Worm (Caenorhabditis elegans) whole organism, early embryonic: ENCODE measurements around the gene srj-4.

ENCODE experiments used
- B0310.2 ChIP-seq: sonication (generic microtip); optimal IDR thresholded peaks from 2 replicates; lab custom pipeline; 2016; ENCODE audit warnings: mild to moderate bottlenecking, missing genetic modification characterization, missing compliant biosample characterization
- F13C5.2 ChIP-seq: sonication (generic microtip); optimal IDR thresholded peaks from 2 replicates; lab custom pipeline; 2017; ENCODE audit warnings: mild to moderate bottlenecking, missing genetic modification characterization, inconsistent platforms, missing compliant biosample characterization
- aly-1 ChIP-seq: sonication (generic microtip); optimal IDR thresholded peaks from 2 replicates; lab custom pipeline; 2016; ENCODE audit warnings: missing genetic modification characterization, missing compliant biosample characterization
- ama-1 ChIP-seq: fragments of 150-350 bp; optimal IDR thresholded peaks from 2 replicates; lab custom pipeline; 2014
- ceh-13 ChIP-seq: fragments of 200-800 bp; sonication (Bioruptor generic); optimal IDR thresholded peaks from 2 replicates; lab custom pipeline; 2018; ENCODE audit warnings: mild to moderate bottlenecking, missing genetic modification characterization, missing compliant biosample characterization
- ceh-36 ChIP-seq: sonication (generic microtip); optimal IDR thresholded peaks from 2 replicates; lab custom pipeline; 2016; ENCODE audit warnings: missing genetic modification characterization, inconsistent platforms, missing compliant biosample characterization
- ets-7 ChIP-seq: sonication (generic microtip); optimal IDR thresholded peaks from 2 replicates; lab custom pipeline; 2016; ENCODE audit warnings: missing genotype, missing genetic modification characterization, missing compliant biosample characterization
- flt-1 ChIP-seq: fragments of 200-800 bp; sonication (Bioruptor generic); IDR thresholded peaks from 2 replicates; pipeline ENCODE4 v1.3.6; 2022; ENCODE audit warnings: missing genetic modification characterization, missing compliant biosample characterization
- hmbx-1 ChIP-seq: sonication (generic microtip); optimal IDR thresholded peaks from 2 replicates; lab custom pipeline; 2016; ENCODE audit warnings: mild to moderate bottlenecking, missing genetic modification characterization, missing compliant biosample characterization
- hmg-4 ChIP-seq: fragments of 200-800 bp; sonication (Bioruptor generic); optimal IDR thresholded peaks from 2 replicates; lab custom pipeline; 2018; ENCODE audit warnings: mild to moderate bottlenecking, missing genetic modification characterization, missing compliant biosample characterization
- hnd-1 ChIP-seq: sonication (generic microtip); optimal IDR thresholded peaks from 2 replicates; lab custom pipeline; 2016; ENCODE audit warnings: missing genetic modification characterization, missing compliant biosample characterization
- pes-1 ChIP-seq: fragments of 200-800 bp; sonication (Bioruptor generic); IDR thresholded peaks from 2 replicates; pipeline ENCODE4 v1.3.6; 2022; ENCODE audit warnings: missing genetic modification reagents, missing genetic modification characterization, missing compliant biosample characterization
- scrt-1 ChIP-seq: fragments of 200-800 bp; sonication (Bioruptor generic); IDR thresholded peaks from 2 replicates; pipeline ENCODE4 v1.3.6; 2022; ENCODE audit warnings: missing genetic modification characterization, missing compliant biosample characterization
- sea-1 ChIP-seq: fragments of 200-800 bp; sonication (Bioruptor generic); conservative IDR thresholded peaks from 2 replicates; pipeline ENCODE4 v1.3.6; 2022; ENCODE audit warnings: missing genetic modification characterization, missing compliant biosample characterization
- tbx-11 ChIP-seq: fragments of 200-800 bp; sonication (Bioruptor generic); IDR thresholded peaks from 2 replicates; pipeline ENCODE4 v1.3.6; 2022; ENCODE audit warnings: missing genetic modification characterization, missing compliant biosample characterization
- tbx-37 ChIP-seq: fragments of 200-800 bp; sonication (Bioruptor generic); conservative IDR thresholded peaks from 2 replicates; pipeline ENCODE4 v1.3.6; 2022; ENCODE audit warnings: missing genetic modification reagents, missing genetic modification characterization, missing compliant biosample characterization
- tra-4 ChIP-seq: sonication (generic microtip); optimal IDR thresholded peaks from 2 replicates; lab custom pipeline; 2017; ENCODE audit warnings: missing genetic modification characterization, missing compliant biosample characterization

srj-4 gene

ce11 chrV:12184308-12184999, 21.4 kb downstream of the srj-4 start, which contains the start of gene srd-4:
Gene srd-4, plus strand, starts transcription at chrV:12184949.
- TF ChIP-seq sea-1 (GFP tag; lab: Robert Waterston, UW), result no peak
- TF ChIP-seq ama-1 (lab: Kevin White, UChicago), result no peak
- no peak for TF ChIP-seq hmbx-1 (tag; lab: Kevin White, UChicago)
- no peak for TF ChIP-seq scrt-1
- TF ChIP-seq tbx-37, result no peak
- no peak for TF ChIP-seq hnd-1
- TF ChIP-seq ceh-36 (tag; lab: Kevin White, UChicago), result no peak
- no peak for TF ChIP-seq ceh-13
- no peak for TF ChIP-seq aly-1
- TF ChIP-seq F13C5.2, result no peak
- no peak for TF ChIP-seq pes-1 (GFP tag; lab: Robert Waterston, UW)
- no peak for TF ChIP-seq B0310.2 (tag; lab: Kevin White, UChicago)
- TF ChIP-seq tbx-11 (GFP tag; lab: Robert Waterston, UW), result no peak
- TF ChIP-seq flt-1, result no peak
- TF ChIP-seq ets-7 (tag; lab: Kevin White, UChicago), result no peak
- no peak for TF ChIP-seq tra-4 (tag; lab: Kevin White, UChicago)
- no peak for TF ChIP-seq hmg-4

- no peak for TF ChIP-seq scrt-1
- no peak for TF ChIP-seq ceh-36 (tag; lab: Kevin White, UChicago)
- no peak for TF ChIP-seq hnd-1
- no peak for TF ChIP-seq sea-1 (GFP tag; lab: Robert Waterston, UW)
- no peak for TF ChIP-seq tbx-11 (GFP tag; lab: Robert Waterston, UW)
- no peak for TF ChIP-seq aly-1
- TF ChIP-seq pes-1 (GFP tag; lab: Robert Waterston, UW), result no peak
- TF ChIP-seq tbx-37, result no peak
- TF ChIP-seq ets-7 (tag; lab: Kevin White, UChicago), result no peak
- TF ChIP-seq ceh-13, result no peak
These were observed 24.3 kb downstream of the srj-4 start, which contains the start of gene ZK863.8 for ce11 chrV:12187344-12187743. Gene ZK863.8, minus strand, starts transcription at chrV:12187516.

ce11 chrV:12188830-12189229, 25.8 kb downstream of the srj-4 start:
- no peak for TF ChIP-seq tbx-37
- no peak for TF ChIP-seq ets-7 (tag; lab: Kevin White, UChicago)
- TF ChIP-seq hnd-1, result no peak
- TF ChIP-seq ceh-13, result no peak
- TF ChIP-seq aly-1, result no peak
- no peak for TF ChIP-seq tbx-11 (GFP tag; lab: Robert Waterston, UW)
- TF ChIP-seq scrt-1, result no peak
- TF ChIP-seq tra-4 (tag; lab: Kevin White, UChicago), result no peak
- TF ChIP-seq flt-1, result no peak
- no peak for TF ChIP-seq hmg-4
- no peak for TF ChIP-seq hmbx-1 (tag; lab: Kevin White, UChicago)

ce11 chrV:12190943-12191569, 28.1 kb downstream of the srj-4 start, which contains the start of gene dpy-30:
Gene dpy-30, plus strand, starts transcription at chrV:12191519.
- TF ChIP-seq scrt-1, result no peak
- TF ChIP-seq tra-4 (tag; lab: Kevin White, UChicago), result no peak
- TF ChIP-seq ama-1 (lab: Kevin White, UChicago), result no peak
- peak; percentile 39 for TF ChIP-seq F13C5.2

- TF ChIP-seq tra-4 (tag; lab: Kevin White, UChicago) (no peak), aly-1 (no peak), ets-7 (tag; lab: Kevin White, UChicago) (no peak), hmbx-1 (tag; lab: Kevin White, UChicago) (no peak), F13C5.2 (no peak), hmg-4 (no peak), scrt-1 (no peak), ceh-13 (no peak)
These were observed 29.1 kb downstream of the srj-4 start, which contains the start of gene rnp-1 for ce11 chrV:12192129-12192528. Gene rnp-1, plus strand, starts transcription at chrV:12192273.

ce11 chrV:12194275-12194674, 31.3 kb downstream of the srj-4 start, which contains the start of gene ogdh-2:
Gene ogdh-2, plus strand, starts transcription at chrV:12194507.
- TF ChIP-seq hnd-1 (no peak), tbx-37 (no peak), aly-1 (no peak), B0310.2 (tag; lab: Kevin White, UChicago) (no peak), tra-4 (tag; lab: Kevin White, UChicago) (no peak), tbx-11 (GFP tag; lab: Robert Waterston, UW) (no peak), flt-1 (no peak)

- TF ChIP-seq aly-1, result no peak
- TF ChIP-seq tbx-11 (GFP tag; lab: Robert Waterston, UW), result no peak
- no peak for TF ChIP-seq ceh-36 (tag; lab: Kevin White, UChicago)
- no peak for TF ChIP-seq F13C5.2
- no peak for TF ChIP-seq ama-1 (lab: Kevin White, UChicago)
- TF ChIP-seq hmg-4, result no peak
- TF ChIP-seq hmbx-1 (tag; lab: Kevin White, UChicago), result no peak
- no peak for TF ChIP-seq flt-1
- no peak for TF ChIP-seq tbx-37
- no peak for TF ChIP-seq tra-4 (tag; lab: Kevin White, UChicago)
- TF ChIP-seq ceh-13, result no peak
- no peak for TF ChIP-seq ets-7 (tag; lab: Kevin White, UChicago)
- no peak for TF ChIP-seq pes-1 (GFP tag; lab: Robert Waterston, UW)
- TF ChIP-seq scrt-1, result no peak
- no peak for TF ChIP-seq hnd-1
These were observed 32.8 kb downstream of the srj-4 start, which contains the start of gene ZK836.3 for ce11 chrV:12195845-12196244. Gene ZK836.3, minus strand, starts transcription at chrV:12195945.

ce11 chrV:12196659-12197058, 33.7 kb downstream of the srj-4 start:
- no peak for TF ChIP-seq hmbx-1 (tag; lab: Kevin White, UChicago)
- TF ChIP-seq F13C5.2, result no peak
- no peak for TF ChIP-seq ets-7 (tag; lab: Kevin White, UChicago)
- no peak for TF ChIP-seq scrt-1
- no peak for TF ChIP-seq hnd-1
- no peak for TF ChIP-seq aly-1
- no peak for TF ChIP-seq B0310.2 (tag; lab: Kevin White, UChicago)
- no peak for TF ChIP-seq ceh-13
- no peak for TF ChIP-seq tbx-11 (GFP tag; lab: Robert Waterston, UW)
- no peak for TF ChIP-seq pes-1 (GFP tag; lab: Robert Waterston, UW)
- no peak for TF ChIP-seq tra-4 (tag; lab: Kevin White, UChicago)
- TF ChIP-seq ama-1 (lab: Kevin White, UChicago), result no peak
- TF ChIP-seq flt-1, result no peak
- TF ChIP-seq hmg-4, result no peak
- TF ChIP-seq sea-1 (GFP tag; lab: Robert Waterston, UW), result no peak
- TF ChIP-seq ceh-36 (tag; lab: Kevin White, UChicago), result no peak
- TF ChIP-seq tbx-37, result no peak
